Worm (Caenorhabditis elegans) whole organism, L1 larva: ENCODE measurements around the gene F43C11.11.
A peak's percentile ranks its signal among the peaks of the same experiment; 100 is the strongest.

Source experiments
- C04F5.9 ChIP-seq: sonication (generic microtip); optimal IDR thresholded peaks from 2 replicates; lab custom pipeline; 2016; ENCODE audit warnings: missing genetic modification characterization, missing compliant biosample characterization
- F16B12.6 ChIP-seq: fragments of 150-350 bp; optimal IDR thresholded peaks from 2 replicates; lab custom pipeline; 2014; ENCODE audit warnings: missing biosample characterization, missing genetic modification characterization
- Y116A8C.19 ChIP-seq: sonication (generic microtip); optimal IDR thresholded peaks from 2 replicates; lab custom pipeline; 2016; ENCODE audit warnings: missing compliant biosample characterization, missing genetic modification characterization, borderline replicate concordance
- alr-1 ChIP-seq: fragments of 200-800 bp; sonication (Bioruptor generic); optimal IDR thresholded peaks from 2 replicates; lab custom pipeline; 2018; ENCODE audit warnings: borderline replicate concordance, mild to moderate bottlenecking, missing genetic modification characterization, missing compliant biosample characterization
- ceh-63 ChIP-seq: fragments of 200-800 bp; sonication (Bioruptor generic); optimal IDR thresholded peaks from 2 replicates; lab custom pipeline; 2018; ENCODE audit warnings: mild to moderate bottlenecking, missing genetic modification characterization, missing compliant biosample characterization
- ceh-82 ChIP-seq, 3 experiments: fragments of 150-350 bp in 1 of 3; sonication (generic microtip) in 2 of 3; optimal IDR thresholded peaks; 2 replicates each; lab custom pipeline; 2014 to 2017; ENCODE audit warnings: missing biosample characterization in 3 of 3, missing genetic modification characterization in 3 of 3
- dpl-1 ChIP-seq, 3 experiments: fragments of 150-350 bp in 2 of 3; sonication (generic microtip) in 1 of 3; optimal IDR thresholded peaks; 2 replicates each; lab custom pipeline; 2014 to 2017; ENCODE audit warnings: missing biosample characterization in 3 of 3, missing genetic modification characterization in 3 of 3, missing genetic modification reagents in 3 of 3
- efl-1 ChIP-seq, 4 experiments: fragments of 150-350 bp; optimal IDR thresholded peaks in 3 of 4; peaks in 1 of 4; 1 replicate in 1 of 4; 2 replicates in 3 of 4; lab custom pipeline; 2014; ENCODE audit warnings: missing biosample characterization in 2 of 4, missing genetic modification characterization in 2 of 4, missing genetic modification reagents in 2 of 4
- efl-3 ChIP-seq: fragments of 200-800 bp; sonication (Bioruptor generic); optimal IDR thresholded peaks from 2 replicates; lab custom pipeline; 2018; ENCODE audit warnings: mild to moderate bottlenecking, missing genetic modification characterization, missing compliant biosample characterization
- egl-27 ChIP-seq, 2 experiments: fragments of 150-350 bp in 1 of 2; sonication (generic microtip); optimal IDR thresholded peaks; 3 replicates each; lab custom pipeline; 2017 to 2018; ENCODE audit warnings: missing biosample characterization in 2 of 2, missing genetic modification characterization in 2 of 2, missing genetic modification reagents in 2 of 2
- ets-5 ChIP-seq: fragments of 200-800 bp; sonication (Bioruptor generic); IDR thresholded peaks from 2 replicates; pipeline ENCODE4 v1.3.6; 2022; ENCODE audit warnings: missing genetic modification characterization, missing compliant biosample characterization
- fkh-4 ChIP-seq: sonication (generic microtip); optimal IDR thresholded peaks from 2 replicates; lab custom pipeline; 2016; ENCODE audit warnings: missing compliant biosample characterization, missing genetic modification characterization, borderline replicate concordance
- fkh-8 ChIP-seq: sonication (generic microtip); optimal IDR thresholded peaks from 2 replicates; lab custom pipeline; 2016; ENCODE audit warnings: mild to moderate bottlenecking, missing genetic modification characterization, missing compliant biosample characterization
- grh-1 ChIP-seq: fragments of 200-800 bp; sonication (Bioruptor generic); IDR thresholded peaks from 2 replicates; pipeline ENCODE4 v1.3.6; 2022; ENCODE audit warnings: missing genetic modification reagents, missing genetic modification characterization, missing compliant biosample characterization
- hpl-2 ChIP-seq: fragments of 150-350 bp; optimal IDR thresholded peaks from 2 replicates; lab custom pipeline; 2014; ENCODE audit warnings: missing biosample characterization, missing genetic modification reagents, missing genetic modification characterization
- irx-1 ChIP-seq: sonication (generic microtip); optimal IDR thresholded peaks from 2 replicates; lab custom pipeline; 2016; ENCODE audit warnings: missing genetic modification characterization, missing compliant biosample characterization
- lin-13 ChIP-seq: fragments of 150-350 bp; optimal IDR thresholded peaks from 2 replicates; lab custom pipeline; 2014; ENCODE audit warnings: missing biosample characterization, missing genetic modification reagents, missing genetic modification characterization
- lin-14 ChIP-seq: fragments of 200-800 bp; sonication (Bioruptor generic); optimal IDR thresholded peaks from 2 replicates; lab custom pipeline; 2018; ENCODE audit warnings: mild to moderate bottlenecking, missing genetic modification characterization, moderate library complexity, missing compliant biosample characterization
- lin-15B ChIP-seq: fragments of 150-350 bp; sonication (generic microtip); optimal IDR thresholded peaks from 3 replicates; lab custom pipeline; 2014; ENCODE audit warnings: missing biosample characterization, missing genetic modification characterization
- lin-35 ChIP-seq, 2 experiments: fragments of 150-350 bp; optimal IDR thresholded peaks; 2 replicates each; lab custom pipeline; 2014; ENCODE audit warnings: missing biosample characterization in 2 of 2, missing genetic modification characterization in 2 of 2, missing genetic modification reagents in 2 of 2
- lin-39 ChIP-seq: fragments of 150-350 bp; optimal IDR thresholded peaks from 2 replicates; lab custom pipeline; 2014; ENCODE audit warnings: missing biosample characterization, missing genetic modification reagents, missing genetic modification characterization
- lir-3 ChIP-seq: sonication (generic microtip); optimal IDR thresholded peaks from 2 replicates; lab custom pipeline; 2016; ENCODE audit warnings: mild to moderate bottlenecking, missing genetic modification characterization, moderate library complexity, missing compliant biosample characterization; ENCODE audit not compliant: poor library complexity
- lsy-2 ChIP-seq, 2 experiments: fragments of 150-350 bp; optimal IDR thresholded peaks; 2 replicates each; lab custom pipeline; 2014; ENCODE audit warnings: missing biosample characterization in 2 of 2, missing genetic modification characterization in 2 of 2
- mdl-1 ChIP-seq, 2 experiments: fragments of 150-350 bp; optimal IDR thresholded peaks; 2 replicates each; lab custom pipeline; 2014 to 2017; ENCODE audit warnings: missing biosample characterization in 2 of 2, missing genetic modification characterization in 2 of 2, inconsistent platforms in 1 of 2
- mep-1 ChIP-seq: fragments of 150-350 bp; optimal IDR thresholded peaks from 2 replicates; lab custom pipeline; 2014; ENCODE audit warnings: missing biosample characterization, missing genetic modification characterization
- nhr-12 ChIP-seq: sonication (generic microtip); optimal IDR thresholded peaks from 2 replicates; lab custom pipeline; 2017; ENCODE audit warnings: missing biosample characterization, missing genetic modification characterization
- nhr-19 ChIP-seq: fragments of 200-800 bp; sonication (Bioruptor generic); conservative IDR thresholded peaks from 2 replicates; pipeline ENCODE4 v1.3.6; 2022; ENCODE audit warnings: missing genetic modification characterization, missing compliant biosample characterization
- nhr-76 ChIP-seq: sonication (generic microtip); optimal IDR thresholded peaks from 2 replicates; lab custom pipeline; 2017; ENCODE audit warnings: missing biosample characterization, missing genetic modification characterization
- nhr-85 ChIP-seq: sonication (generic microtip); peaks from one replicate; lab custom pipeline; 2016; ENCODE audit warnings: missing genetic modification characterization, inconsistent platforms, missing compliant biosample characterization
- nhr-90 ChIP-seq: sonication (generic microtip); optimal IDR thresholded peaks from 2 replicates; lab custom pipeline; 2016; ENCODE audit warnings: mild to moderate bottlenecking, missing genetic modification characterization, missing compliant biosample characterization; ENCODE audit not compliant: poor library complexity
- pax-3 ChIP-seq: fragments of 200-800 bp; sonication (Bioruptor generic); optimal IDR thresholded peaks from 2 replicates; lab custom pipeline; 2018; ENCODE audit warnings: mild to moderate bottlenecking, missing genetic modification characterization, moderate library complexity, missing compliant biosample characterization
- rnt-1 ChIP-seq: sonication (generic microtip); optimal IDR thresholded peaks from 2 replicates; lab custom pipeline; 2016; ENCODE audit warnings: mild to moderate bottlenecking, missing genetic modification characterization, moderate library complexity, missing compliant biosample characterization
- skn-1 ChIP-seq: fragments of 150-350 bp; optimal IDR thresholded peaks from 2 replicates; lab custom pipeline; 2014; ENCODE audit warnings: missing biosample characterization, missing genetic modification characterization
- snpc-4 ChIP-seq: fragments of 150-350 bp; optimal IDR thresholded peaks from 2 replicates; lab custom pipeline; 2014; ENCODE audit warnings: missing biosample characterization, missing genetic modification characterization
- snu-23 ChIP-seq: sonication (generic microtip); optimal IDR thresholded peaks from 2 replicates; lab custom pipeline; 2016; ENCODE audit warnings: missing genetic modification characterization, missing compliant biosample characterization
- sox-4 ChIP-seq: sonication (generic microtip); optimal IDR thresholded peaks from 2 replicates; lab custom pipeline; 2016; ENCODE audit warnings: missing genetic modification characterization, missing compliant biosample characterization
- sptf-1 ChIP-seq: fragments of 150-350 bp; optimal IDR thresholded peaks from 2 replicates; lab custom pipeline; 2014; ENCODE audit warnings: missing biosample characterization, missing genetic modification characterization
- swsn-7 ChIP-seq: sonication (generic microtip); optimal IDR thresholded peaks from 2 replicates; lab custom pipeline; 2016; ENCODE audit warnings: missing genetic modification characterization, missing compliant biosample characterization
- tbx-2 ChIP-seq: sonication (generic microtip); optimal IDR thresholded peaks from 2 replicates; lab custom pipeline; 2016; ENCODE audit warnings: missing genetic modification characterization, missing compliant biosample characterization
- unc-30 ChIP-seq: sonication (generic microtip); optimal IDR thresholded peaks from 2 replicates; lab custom pipeline; 2017; ENCODE audit warnings: missing biosample characterization, missing genetic modification characterization
- unc-62 ChIP-seq: fragments of 150-350 bp; optimal IDR thresholded peaks from 2 replicates; lab custom pipeline; 2014; ENCODE audit warnings: missing biosample characterization, missing genetic modification reagents, missing genetic modification characterization
- vab-15 ChIP-seq: sonication (generic microtip); optimal IDR thresholded peaks from 2 replicates; lab custom pipeline; 2017; ENCODE audit warnings: missing genotype, mild to moderate bottlenecking, missing genetic modification characterization, missing compliant biosample characterization
- zag-1 ChIP-seq: fragments of 150-350 bp; optimal IDR thresholded peaks from 2 replicates; lab custom pipeline; 2014; ENCODE audit warnings: missing biosample characterization, missing genetic modification characterization
- zip-4 ChIP-seq: fragments of 200-800 bp; sonication (Bioruptor generic); optimal IDR thresholded peaks from 2 replicates; lab custom pipeline; 2018; ENCODE audit warnings: mild to moderate bottlenecking, missing genetic modification characterization, moderate library complexity, missing compliant biosample characterization

The F43C11.11 gene

DNA sequence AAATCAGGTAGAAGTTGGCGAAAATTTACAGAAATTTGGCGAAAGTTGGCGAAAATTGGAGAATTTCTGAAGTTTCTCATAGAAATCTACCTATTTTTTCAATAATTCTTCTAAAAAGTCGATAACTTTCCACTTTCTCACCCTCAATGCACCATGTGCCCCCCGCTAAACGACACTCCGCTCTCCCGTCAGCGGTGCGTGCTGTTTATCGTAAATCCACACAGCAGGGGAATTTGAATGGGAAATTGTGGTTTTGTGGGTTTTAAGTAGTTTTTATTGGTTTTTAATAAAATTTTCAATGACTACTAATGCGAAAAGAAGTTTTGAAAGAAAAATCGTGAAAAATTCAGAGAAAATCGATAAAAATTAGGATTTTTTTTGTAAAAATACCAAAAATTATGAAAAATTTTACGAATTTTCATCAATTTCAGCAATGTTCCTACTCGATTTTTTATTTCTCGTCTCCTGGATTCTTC lies 21.5 kb downstream of the F43C11.11 start, which contains the start of gene F43C11.6 (continued):
- TF ChIP-seq tbx-2 (tag; lab: Kevin White, UChicago), result no peak
- peak; percentile 7 for TF ChIP-seq swsn-7 (tag; lab: Kevin White, UChicago)
- peak; percentile 25 for TF ChIP-seq lin-13

DNA sequence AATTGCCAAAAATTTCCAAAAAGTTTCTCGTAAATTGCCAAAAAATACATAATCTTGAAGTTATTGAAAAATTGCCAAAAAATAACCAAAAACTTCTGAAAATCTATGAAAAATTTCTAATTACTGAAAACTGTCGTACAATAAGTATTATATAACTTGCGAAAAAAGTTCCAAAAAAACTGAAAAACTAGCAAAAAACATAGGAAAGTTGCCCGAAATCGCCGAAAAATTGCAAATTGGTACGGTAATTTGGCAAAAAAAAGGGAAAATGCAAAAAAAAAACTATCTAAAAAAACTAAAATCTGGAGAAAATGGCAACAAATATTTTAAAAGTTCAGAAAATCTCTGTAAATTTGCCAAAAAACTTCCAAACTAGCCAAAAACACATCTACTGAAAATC lies 22.1 kb downstream of the F43C11.11 start, which contains the start of gene enri-1:
enri-1 (minus strand) TSS at position 101 of the 400 bp plus-strand sequence.
- TF ChIP-seq irx-1 (tag; lab: Kevin White, UChicago), result no peak
- no peak for TF ChIP-seq zag-1 (tag; lab: Kevin White, UChicago)
- TF ChIP-seq mep-1, result no peak
- TF ChIP-seq snpc-4 (tag; lab: Kevin White, UChicago), result no peak

DNA sequence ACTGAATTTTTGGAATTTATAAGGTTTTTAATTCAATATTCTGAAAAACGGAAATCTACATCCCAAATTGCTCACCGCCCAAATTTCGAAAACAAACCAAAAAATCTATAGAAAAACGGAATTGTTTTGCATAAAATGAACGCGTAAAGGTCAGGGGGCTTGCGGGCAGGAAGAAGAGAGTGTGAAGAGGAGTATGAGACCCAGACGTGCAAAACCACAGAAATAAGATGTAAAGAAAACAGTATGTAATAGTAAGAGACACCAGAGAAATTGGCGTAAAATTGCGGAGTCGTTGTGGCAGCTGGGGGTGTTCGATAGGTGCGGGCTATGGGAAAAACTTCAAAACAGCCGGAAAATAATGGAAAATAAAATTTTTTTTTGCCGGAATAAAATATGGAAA lies 22.6 kb downstream of the F43C11.11 start:
- TF ChIP-seq sptf-1 (tag; lab: Kevin White, UChicago), result no peak
- no peak for TF ChIP-seq nhr-76 (tag; lab: Kevin White, UChicago)
- peak; percentile 4 for TF ChIP-seq F16B12.6 (tag; lab: Kevin White, UChicago)
- peak; percentile 34 to 44 for TF ChIP-seq efl-1 (optimal IDR thresholded peaks at IDR 0.05; lab: Kevin White, UChicago)
- TF ChIP-seq efl-1 (GFP tag; optimal IDR thresholded peaks at IDR 0.05 in 1 of 2; lab: Kevin White, UChicago), result peak; percentile 18 to 20
- peak; percentile 10 to 23 for TF ChIP-seq lin-35 (GFP tag; optimal IDR thresholded peaks at IDR 0.05; lab: Kevin White, UChicago)
- no peak for TF ChIP-seq hpl-2 (GFP tag; lab: Kevin White, UChicago)
- peak; percentile 35 for TF ChIP-seq mep-1
- TF ChIP-seq lsy-2 (tag; optimal IDR thresholded peaks at IDR 0.05; lab: Kevin White, UChicago), result peak in 1 of 2 experiments; percentile 10
- TF ChIP-seq unc-30 (tag; lab: Kevin White, UChicago), result no peak
- TF ChIP-seq unc-62 (GFP tag; lab: Kevin White, UChicago), result no peak
- no peak for TF ChIP-seq ceh-82 (tag; optimal IDR thresholded peaks at IDR 0.05; lab: Kevin White, UChicago)
- no peak for TF ChIP-seq lin-13
- TF ChIP-seq pax-3 (tag; lab: Kevin White, UChicago), result no peak
- no peak for TF ChIP-seq alr-1 (tag; lab: Kevin White, UChicago)
- TF ChIP-seq ceh-63 (GFP tag; lab: Kevin White, UChicago), result no peak
- TF ChIP-seq skn-1 (tag; lab: Kevin White, UChicago), result no peak
- no peak for TF ChIP-seq nhr-90
- no peak for TF ChIP-seq irx-1 (tag; lab: Kevin White, UChicago)
- TF ChIP-seq Y116A8C.19, result no peak
- TF ChIP-seq lir-3 (tag; lab: Kevin White, UChicago), result no peak
- peak; percentile 78 for TF ChIP-seq rnt-1 (tag; lab: Kevin White, UChicago)
- no peak for TF ChIP-seq nhr-85
- TF ChIP-seq sox-4 (tag; lab: Kevin White, UChicago), result no peak
- TF ChIP-seq nhr-19, result no peak
- TF ChIP-seq vab-15, result no peak
- peak; percentile 61 for TF ChIP-seq lin-14
- TF ChIP-seq zip-4 (GFP tag; lab: Kevin White, UChicago), result no peak
- peak; percentile 6 for TF ChIP-seq snu-23 (GFP tag; lab: Kevin White, UChicago)
- TF ChIP-seq lin-39, result no peak
- TF ChIP-seq fkh-4, result no peak
- no peak for TF ChIP-seq dpl-1 (GFP tag; optimal IDR thresholded peaks at IDR 0.05; lab: Kevin White, UChicago)
- TF ChIP-seq egl-27 (tag; optimal IDR thresholded peaks at IDR 0.05; lab: Kevin White, UChicago), result no peak
- no peak for TF ChIP-seq efl-3 (GFP tag; lab: Kevin White, UChicago)
- no peak for TF ChIP-seq grh-1 (GFP tag; lab: Robert Waterston, UW)
- TF ChIP-seq nhr-12 (tag; lab: Kevin White, UChicago), result no peak
- no peak for TF ChIP-seq ets-5
- TF ChIP-seq lin-15B (tag; lab: Kevin White, UChicago), result no peak
- TF ChIP-seq mdl-1 (tag; optimal IDR thresholded peaks at IDR 0.05; lab: Kevin White, UChicago), result no peak
- no peak for TF ChIP-seq fkh-8 (tag; lab: Kevin White, UChicago)
- TF ChIP-seq tbx-2 (tag; lab: Kevin White, UChicago), result no peak
- no peak for TF ChIP-seq C04F5.9 (tag; lab: Kevin White, UChicago)
- TF ChIP-seq snpc-4 (tag; lab: Kevin White, UChicago), result no peak
